Worm (Caenorhabditis elegans) whole organism, early embryonic: ENCODE data around the gene lem-2.

Source experiments
- B0310.2 ChIP-seq: sonication (generic microtip); optimal IDR thresholded peaks from 2 replicates; lab custom pipeline; 2016; ENCODE audit warnings: mild to moderate bottlenecking, missing genetic modification characterization, missing compliant biosample characterization
- F13C5.2 ChIP-seq: sonication (generic microtip); optimal IDR thresholded peaks from 2 replicates; lab custom pipeline; 2017; ENCODE audit warnings: mild to moderate bottlenecking, missing genetic modification characterization, inconsistent platforms, missing compliant biosample characterization
- ama-1 ChIP-seq: fragments of 150-350 bp; optimal IDR thresholded peaks from 2 replicates; lab custom pipeline; 2014
- ceh-36 ChIP-seq: sonication (generic microtip); optimal IDR thresholded peaks from 2 replicates; lab custom pipeline; 2016; ENCODE audit warnings: missing genetic modification characterization, inconsistent platforms, missing compliant biosample characterization
- ets-7 ChIP-seq: sonication (generic microtip); optimal IDR thresholded peaks from 2 replicates; lab custom pipeline; 2016; ENCODE audit warnings: missing genotype, missing genetic modification characterization, missing compliant biosample characterization
- flt-1 ChIP-seq: fragments of 200-800 bp; sonication (Bioruptor generic); IDR thresholded peaks from 2 replicates; pipeline ENCODE4 v1.3.6; 2022; ENCODE audit warnings: missing genetic modification characterization, missing compliant biosample characterization
- hmbx-1 ChIP-seq: sonication (generic microtip); optimal IDR thresholded peaks from 2 replicates; lab custom pipeline; 2016; ENCODE audit warnings: mild to moderate bottlenecking, missing genetic modification characterization, missing compliant biosample characterization
- hmg-4 ChIP-seq: fragments of 200-800 bp; sonication (Bioruptor generic); optimal IDR thresholded peaks from 2 replicates; lab custom pipeline; 2018; ENCODE audit warnings: mild to moderate bottlenecking, missing genetic modification characterization, missing compliant biosample characterization
- hnd-1 ChIP-seq: sonication (generic microtip); optimal IDR thresholded peaks from 2 replicates; lab custom pipeline; 2016; ENCODE audit warnings: missing genetic modification characterization, missing compliant biosample characterization
- pes-1 ChIP-seq: fragments of 200-800 bp; sonication (Bioruptor generic); IDR thresholded peaks from 2 replicates; pipeline ENCODE4 v1.3.6; 2022; ENCODE audit warnings: missing genetic modification reagents, missing genetic modification characterization, missing compliant biosample characterization
- sea-1 ChIP-seq: fragments of 200-800 bp; sonication (Bioruptor generic); conservative IDR thresholded peaks from 2 replicates; pipeline ENCODE4 v1.3.6; 2022; ENCODE audit warnings: missing genetic modification characterization, missing compliant biosample characterization
- tbx-11 ChIP-seq: fragments of 200-800 bp; sonication (Bioruptor generic); IDR thresholded peaks from 2 replicates; pipeline ENCODE4 v1.3.6; 2022; ENCODE audit warnings: missing genetic modification characterization, missing compliant biosample characterization
- tbx-37 ChIP-seq: fragments of 200-800 bp; sonication (Bioruptor generic); conservative IDR thresholded peaks from 2 replicates; pipeline ENCODE4 v1.3.6; 2022; ENCODE audit warnings: missing genetic modification reagents, missing genetic modification characterization, missing compliant biosample characterization
- tra-4 ChIP-seq: sonication (generic microtip); optimal IDR thresholded peaks from 2 replicates; lab custom pipeline; 2017; ENCODE audit warnings: missing genetic modification characterization, missing compliant biosample characterization

DNA sequence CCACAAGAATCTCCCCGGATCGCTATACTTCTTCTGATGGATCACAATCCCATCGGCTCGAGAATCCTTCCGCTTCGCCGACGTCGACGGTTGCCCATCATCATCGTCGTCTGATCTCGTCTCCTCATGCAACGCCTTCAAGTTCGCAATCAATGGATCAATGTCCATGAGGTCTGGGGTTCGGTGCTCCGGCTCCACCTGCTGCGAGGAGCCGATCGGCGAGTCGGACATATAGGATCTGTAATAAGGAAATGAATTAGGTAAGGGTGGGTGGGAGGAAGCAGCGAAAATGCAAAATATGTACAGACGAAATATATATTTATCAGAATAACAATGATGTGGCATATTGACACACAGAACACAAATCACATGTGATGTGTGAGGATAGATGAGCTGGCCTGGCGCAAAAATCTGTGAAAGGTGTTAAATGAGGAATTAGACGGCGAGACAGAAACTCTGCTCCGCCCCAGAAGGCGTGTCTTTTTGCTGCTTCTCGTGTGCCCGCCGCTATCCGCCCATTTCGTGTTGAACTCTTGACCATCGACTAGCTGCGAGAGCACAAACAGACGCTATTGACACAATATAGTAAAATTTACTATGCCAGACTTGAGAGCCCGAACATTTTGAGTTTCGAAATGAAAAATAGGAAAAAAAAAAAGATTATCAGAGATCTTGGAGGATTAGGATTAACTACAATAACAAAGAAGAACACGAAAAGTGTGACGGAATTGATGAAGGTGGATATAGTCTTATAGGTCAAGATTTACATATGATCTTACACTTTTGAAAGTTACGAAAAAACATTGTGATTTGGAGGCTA, 25.6 kb upstream of the lem-2 start:
- no peak for TF ChIP-seq B0310.2
- no peak for TF ChIP-seq hmg-4 (GFP tag; lab: Kevin White, UChicago)
- no peak for TF ChIP-seq ama-1
- no peak for TF ChIP-seq F13C5.2 (tag; lab: Kevin White, UChicago)
- TF ChIP-seq pes-1 (GFP tag; lab: Robert Waterston, UW) = no peak
- TF ChIP-seq hmbx-1 (tag; lab: Kevin White, UChicago) = no peak
- TF ChIP-seq hnd-1 = no peak
- TF ChIP-seq sea-1 (GFP tag; lab: Robert Waterston, UW) = no peak
- no peak for TF ChIP-seq ets-7 (tag; lab: Kevin White, UChicago)
- TF ChIP-seq ceh-36 (tag; lab: Kevin White, UChicago) = no peak
- no peak for TF ChIP-seq tbx-37
- no peak for TF ChIP-seq tbx-11 (GFP tag; lab: Robert Waterston, UW)
- TF ChIP-seq flt-1 (GFP tag; lab: Robert Waterston, UW) = no peak
- TF ChIP-seq tra-4 (tag; lab: Kevin White, UChicago) = no peak
